Worm (Caenorhabditis elegans) whole organism, early embryonic: ENCODE measurements around the gene Y49F6A.12.

Experiments
- F13C5.2 ChIP-seq: sonication (generic microtip); optimal IDR thresholded peaks from 2 replicates; lab custom pipeline; 2017; ENCODE audit warnings: mild to moderate bottlenecking, missing genetic modification characterization, inconsistent platforms, missing compliant biosample characterization
- ama-1 ChIP-seq: fragments of 150-350 bp; optimal IDR thresholded peaks from 2 replicates; lab custom pipeline; 2014
- tbx-37 ChIP-seq: fragments of 200-800 bp; sonication (Bioruptor generic); conservative IDR thresholded peaks from 2 replicates; pipeline ENCODE4 v1.3.6; 2022; ENCODE audit warnings: missing genetic modification reagents, missing genetic modification characterization, missing compliant biosample characterization
- tra-4 ChIP-seq: sonication (generic microtip); optimal IDR thresholded peaks from 2 replicates; lab custom pipeline; 2017; ENCODE audit warnings: missing genetic modification characterization, missing compliant biosample characterization

DNA sequence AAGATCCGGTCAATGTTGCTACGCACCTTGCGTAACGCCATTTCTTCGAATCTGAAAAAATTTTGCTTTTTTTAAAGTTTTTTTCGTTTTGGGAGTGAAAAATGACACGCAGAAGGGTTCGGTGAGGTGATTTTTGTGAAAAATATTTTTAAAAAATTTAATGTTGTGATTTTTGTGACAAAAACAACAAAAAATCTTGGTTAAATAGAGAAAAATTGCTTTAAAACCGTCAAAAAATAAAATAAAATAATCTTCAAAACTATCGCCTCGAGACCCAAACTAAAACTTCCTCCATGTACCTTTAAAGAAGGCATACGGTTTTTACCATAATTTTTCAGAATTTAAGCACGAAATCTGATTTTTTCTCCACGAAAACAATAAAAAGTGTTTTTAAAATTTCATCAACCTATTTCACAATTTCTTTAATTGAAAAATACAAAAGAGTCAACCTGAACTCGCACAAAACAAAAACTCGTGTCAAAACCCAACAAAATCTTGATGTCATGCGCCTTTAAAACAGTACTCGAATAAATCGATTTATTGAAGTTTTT lies 49.0 kb upstream of the Y49F6A.12 start, which contains the start of gene apd-3:
- TF ChIP-seq ama-1 (lab: Kevin White, UChicago) (no peak), tra-4 (tag; lab: Kevin White, UChicago) (no peak), tbx-37 (no peak), F13C5.2 (tag; lab: Kevin White, UChicago) (no peak)
